Fruit fly (Drosophila melanogaster) whole organism, embryonic: ENCODE measurements around the gene CG14277.

Experiments used
- ATbp ChIP-seq: fragments of 200-800 bp; sonication (Bioruptor generic); optimal IDR thresholded peaks from 2 replicates; lab custom pipeline; 2017; ENCODE audit warnings: missing biosample characterization, mild to moderate bottlenecking, missing genetic modification characterization, missing genetic modification reagents
- Atf3 ChIP-seq: fragments of 200-800 bp; sonication (Bioruptor generic); optimal IDR thresholded peaks from 3 replicates; lab custom pipeline; 2016; ENCODE audit warnings: missing biosample characterization, missing genetic modification characterization
- Bgb ChIP-seq: fragments of 200-800 bp; sonication (Bioruptor generic); IDR thresholded peaks from 2 replicates; pipeline ENCODE4 v1.3.6; 2022; ENCODE audit warnings: missing biosample characterization, missing genetic modification characterization; ENCODE audit not compliant: partially characterized antibody
- CG11085 ChIP-seq: fragments of 200-800 bp; sonication (Bioruptor generic); IDR thresholded peaks from 2 replicates; pipeline ENCODE4 v1.3.6; 2022; ENCODE audit warnings: missing biosample characterization, missing genetic modification characterization
- CG13894 ChIP-seq: fragments of 200-800 bp; sonication (Bioruptor generic); optimal IDR thresholded peaks from 3 replicates; lab custom pipeline; 2018; ENCODE audit warnings: missing biosample characterization, mild to moderate bottlenecking, missing genetic modification characterization, moderate library complexity
- CG15269 ChIP-seq: fragments of 200-800 bp; sonication (Bioruptor generic); optimal IDR thresholded peaks from 2 replicates; lab custom pipeline; 2018; ENCODE audit warnings: missing biosample characterization, mild to moderate bottlenecking, missing genetic modification characterization, moderate library complexity
- CG1792 ChIP-seq: fragments of 200-800 bp; sonication (Bioruptor generic); optimal IDR thresholded peaks from 2 replicates; lab custom pipeline; 2016; ENCODE audit warnings: missing biosample characterization, missing genetic modification characterization
- CG1832 ChIP-seq: fragments of 200-800 bp; sonication (Bioruptor generic); optimal IDR thresholded peaks from 2 replicates; lab custom pipeline; 2017; ENCODE audit warnings: missing biosample characterization, mild to moderate bottlenecking, missing genetic modification characterization, inconsistent platforms
- CG31365 ChIP-seq: fragments of 200-800 bp; sonication (Bioruptor generic); optimal IDR thresholded peaks from 2 replicates; lab custom pipeline; 2018; ENCODE audit warnings: missing biosample characterization, mild to moderate bottlenecking, missing genetic modification characterization
- CG6765 ChIP-seq: fragments of 200-800 bp; sonication (Bioruptor generic); optimal IDR thresholded peaks from 3 replicates; lab custom pipeline; 2017; ENCODE audit warnings: missing biosample characterization, mild to moderate bottlenecking, missing genetic modification characterization
- CG8359 ChIP-seq: fragments of 200-800 bp; sonication (Bioruptor generic); optimal IDR thresholded peaks from 2 replicates; lab custom pipeline; 2017; ENCODE audit warnings: missing biosample characterization, mild to moderate bottlenecking, missing genetic modification characterization, borderline replicate concordance
- CTCF ChIP-seq: fragments of 200-800 bp; sonication (Bioruptor generic); optimal IDR thresholded peaks from 2 replicates; lab custom pipeline; 2017; ENCODE audit warnings: missing biosample characterization, mild to moderate bottlenecking, missing genetic modification characterization, moderate library complexity
- CkIIα-i1 ChIP-seq: fragments of 200-800 bp; sonication (Bioruptor generic); IDR thresholded peaks from 2 replicates; pipeline ENCODE4 v1.3.6; 2022; ENCODE audit warnings: missing biosample characterization, missing genetic modification characterization
- D ChIP-seq, 2 experiments: fragments of 200-800 bp in 1 of 2; fragments of >200 bp in 1 of 2; sonication (Bioruptor generic) in 1 of 2; optimal IDR thresholded peaks; 2 replicates in 1 of 2; 3 replicates in 1 of 2; lab custom pipeline; 2017; ENCODE audit warnings: mild to moderate bottlenecking in 1 of 2, missing biosample characterization in 1 of 2, missing genetic modification characterization in 1 of 2, missing genetic modification reagents in 1 of 2
- Dbx ChIP-seq: fragments of 200-800 bp; sonication (Bioruptor generic); IDR thresholded peaks from 3 replicates; pipeline ENCODE4 v1.3.6; 2022; ENCODE audit warnings: missing biosample characterization, missing genetic modification characterization
- Dip2 ChIP-seq: fragments of 200-800 bp; sonication (Bioruptor generic); IDR thresholded peaks from 2 replicates; pipeline ENCODE4 v1.3.6; 2022; ENCODE audit warnings: missing biosample characterization, missing genetic modification characterization
- Lhr ChIP-seq: fragments of 200-800 bp; sonication (Bioruptor generic); optimal IDR thresholded peaks from 3 replicates; lab custom pipeline; 2017; ENCODE audit warnings: mild to moderate bottlenecking, missing biosample characterization, missing genetic modification reagents, missing genetic modification characterization
- Meics ChIP-seq: fragments of 200-800 bp; sonication (Bioruptor generic); optimal IDR thresholded peaks from 2 replicates; lab custom pipeline; 2017; ENCODE audit warnings: missing biosample characterization, mild to moderate bottlenecking, missing genetic modification characterization
- Mrtf ChIP-seq: fragments of 200-800 bp; sonication (Bioruptor generic); IDR thresholded peaks from 3 replicates; pipeline ENCODE4 v1.3.6; 2022; ENCODE audit warnings: missing biosample characterization, missing genetic modification characterization
- NC2β ChIP-seq: fragments of 200-800 bp; sonication (Bioruptor generic); optimal IDR thresholded peaks from 2 replicates; lab custom pipeline; 2016; ENCODE audit warnings: missing biosample characterization, missing genetic modification characterization
- Nf-YA ChIP-seq: fragments of 200-800 bp; sonication (Bioruptor generic); IDR thresholded peaks from 2 replicates; pipeline ENCODE4 v1.3.6; 2022; ENCODE audit warnings: missing biosample characterization, missing genetic modification characterization
- NfI ChIP-seq: fragments of 200-800 bp; sonication (Bioruptor generic); optimal IDR thresholded peaks from 3 replicates; lab custom pipeline; 2018; ENCODE audit warnings: missing biosample characterization, mild to moderate bottlenecking, missing genetic modification characterization, moderate library complexity
- Pdp1 ChIP-seq, 2 experiments: fragments of 200-800 bp; sonication (Bioruptor generic); optimal IDR thresholded peaks; 3 replicates each; lab custom pipeline; 2016; ENCODE audit warnings: missing biosample characterization in 2 of 2, missing genetic modification characterization in 2 of 2, mild to moderate bottlenecking in 1 of 2, moderate library complexity in 1 of 2
- Scr ChIP-seq: fragments of 200-800 bp; sonication (Bioruptor generic); IDR thresholded peaks from 2 replicates; pipeline ENCODE4 v1.3.6; 2022; ENCODE audit warnings: missing biosample characterization, missing genetic modification characterization; ENCODE audit not compliant: partially characterized antibody
- Spps ChIP-seq: fragments of 200-800 bp; sonication (Bioruptor generic); optimal IDR thresholded peaks from 2 replicates; lab custom pipeline; 2018; ENCODE audit warnings: missing biosample characterization, mild to moderate bottlenecking, missing genetic modification characterization
- Xrp1 ChIP-seq: fragments of 200-800 bp; sonication (Bioruptor generic); IDR thresholded peaks from 2 replicates; pipeline ENCODE4 v1.3.6; 2022; ENCODE audit warnings: missing biosample characterization, missing genetic modification characterization
- bcd ChIP-seq: fragments of 200-800 bp; sonication (Bioruptor generic); optimal IDR thresholded peaks from 2 replicates; lab custom pipeline; 2017; ENCODE audit warnings: missing biosample characterization, mild to moderate bottlenecking, missing genetic modification characterization
- br ChIP-seq: fragments of >200 bp; optimal IDR thresholded peaks from 2 replicates; lab custom pipeline; 2017
- cad ChIP-seq: fragments of >200 bp; optimal IDR thresholded peaks from 2 replicates; lab custom pipeline; 2017; ENCODE audit warnings: missing biosample characterization, missing genetic modification characterization
- corto ChIP-seq: fragments of 200-800 bp; sonication (Bioruptor generic); optimal IDR thresholded peaks from 2 replicates; lab custom pipeline; 2016; ENCODE audit warnings: missing biosample characterization, mild to moderate bottlenecking, missing genetic modification characterization, moderate library complexity
- dati ChIP-seq: fragments of 200-800 bp; sonication (Bioruptor generic); IDR thresholded peaks from 2 replicates; pipeline ENCODE4 v1.3.6; 2022; ENCODE audit warnings: missing biosample characterization, missing genetic modification characterization
- disco-r ChIP-seq: fragments of 200-800 bp; sonication (Bioruptor generic); optimal IDR thresholded peaks from 2 replicates; lab custom pipeline; 2016; ENCODE audit warnings: missing biosample characterization, missing genetic modification characterization
- lola ChIP-seq, 3 experiments: fragments of >200 bp in 2 of 3; fragments of 200-800 bp in 1 of 3; sonication (Bioruptor generic) in 1 of 3; optimal IDR thresholded peaks; 2 replicates each; lab custom pipeline; 2017 to 2019; ENCODE audit warnings: missing biosample characterization in 3 of 3, missing genetic modification characterization in 3 of 3, mild to moderate bottlenecking in 1 of 3, moderate library complexity in 1 of 3
- nau ChIP-seq: fragments of 200-800 bp; sonication (Bioruptor generic); optimal IDR thresholded peaks from 3 replicates; lab custom pipeline; 2017; ENCODE audit warnings: missing biosample characterization, mild to moderate bottlenecking, missing genetic modification characterization, missing genetic modification reagents
- nmo ChIP-seq: fragments of 200-800 bp; sonication (Bioruptor generic); optimal IDR thresholded peaks from 2 replicates; lab custom pipeline; 2018; ENCODE audit warnings: missing biosample characterization, mild to moderate bottlenecking, missing genetic modification characterization, moderate library complexity
- otp ChIP-seq: fragments of 200-800 bp; sonication (Bioruptor generic); IDR thresholded peaks from 3 replicates; pipeline ENCODE4, ENCODE4 v1.3.6; 2022; ENCODE audit warnings: missing biosample characterization, missing genetic modification characterization
- peb ChIP-seq: fragments of 200-800 bp; sonication (Bioruptor generic); IDR thresholded peaks from 2 replicates; pipeline ENCODE4 v1.3.6; 2022; ENCODE audit warnings: missing biosample characterization, missing genetic modification characterization
- prd ChIP-seq, 3 experiments: fragments of >200 bp in 2 of 3; fragments of 200-800 bp in 1 of 3; sonication (Bioruptor generic) in 1 of 3; optimal IDR thresholded peaks in 2 of 3; IDR thresholded peaks in 1 of 3; 2 replicates in 2 of 3; 3 replicates in 1 of 3; pipeline versions ENCODE4 v1.3.6 to Lab custom; 2017 to 2022; ENCODE audit warnings: missing biosample characterization in 1 of 3, missing genetic modification characterization in 1 of 3
- psq ChIP-seq: fragments of 200-800 bp; sonication (Bioruptor generic); optimal IDR thresholded peaks from 2 replicates; lab custom pipeline; 2017; ENCODE audit warnings: missing biosample characterization, missing genetic modification characterization
- pum ChIP-seq: fragments of 200-800 bp; sonication (Bioruptor generic); optimal IDR thresholded peaks from 2 replicates; lab custom pipeline; 2016; ENCODE audit warnings: missing biosample characterization, missing genetic modification characterization
- row ChIP-seq: fragments of 200-800 bp; sonication (Bioruptor generic); IDR thresholded peaks from 3 replicates; pipeline ENCODE4 v1.3.6; 2022; ENCODE audit warnings: missing biosample characterization, missing genetic modification characterization
- sc ChIP-seq, 3 experiments: fragments of >200 bp in 2 of 3; fragments of 200-800 bp in 1 of 3; sonication (Bioruptor generic) in 1 of 3; optimal IDR thresholded peaks; 2 replicates in 2 of 3; 3 replicates in 1 of 3; lab custom pipeline; 2017; ENCODE audit warnings: mild to moderate bottlenecking in 1 of 3, missing biosample characterization in 1 of 3, missing genetic modification characterization in 1 of 3, missing genetic modification reagents in 1 of 3
- stwl ChIP-seq: fragments of 200-800 bp; sonication (Bioruptor generic); optimal IDR thresholded peaks from 3 replicates; lab custom pipeline; 2018; ENCODE audit warnings: missing biosample characterization, mild to moderate bottlenecking, missing genetic modification characterization, moderate library complexity
- unc-4 ChIP-seq: fragments of 200-800 bp; sonication (Bioruptor generic); IDR thresholded peaks from 2 replicates; pipeline ENCODE4 v1.3.6; 2022; ENCODE audit warnings: missing biosample characterization, missing genetic modification characterization; ENCODE audit not compliant: partially characterized antibody
- zen ChIP-seq: fragments of 200-800 bp; sonication (Bioruptor generic); optimal IDR thresholded peaks from 3 replicates; lab custom pipeline; 2018; ENCODE audit warnings: missing biosample characterization, mild to moderate bottlenecking, missing genetic modification characterization, moderate library complexity
- zfh2 ChIP-seq: fragments of 200-800 bp; sonication (Bioruptor generic); optimal IDR thresholded peaks from 2 replicates; lab custom pipeline; 2016; ENCODE audit warnings: missing biosample characterization, missing genetic modification characterization

The CG14277 gene

dm6 chr2L:8290653-8291233 is 48.5 kb downstream of the CG14277 start (continued):
- no peak for TF ChIP-seq dati (GFP tag; lab: Robert Waterston, UW)
- TF ChIP-seq disco-r, result no peak
- TF ChIP-seq otp (GFP tag; lab: Robert Waterston, UW), result no peak
- no peak for TF ChIP-seq Lhr (GFP tag; lab: Kevin White, UChicago)
- TF ChIP-seq NfI (GFP tag; lab: Kevin White, UChicago), result no peak
- TF ChIP-seq bcd (GFP tag; lab: Kevin White, UChicago), result no peak
- no peak for TF ChIP-seq sc (optimal IDR thresholded peaks at IDR 0.05; lab: Kevin White, UChicago)
- no peak for TF ChIP-seq sc (GFP tag; optimal IDR thresholded peaks at IDR 0.05; lab: Kevin White, UChicago)
- TF ChIP-seq prd (optimal IDR thresholded peaks at IDR 0.05; lab: Kevin White, UChicago), result no peak
- TF ChIP-seq prd (GFP tag; IDR thresholded peaks at IDR 0.05; lab: Robert Waterston, UW), result peak; percentile 41; the same call in 1 of the 3 replicates
- TF ChIP-seq corto (GFP tag; lab: Kevin White, UChicago), result peak; percentile 68
- peak; percentile 15 for TF ChIP-seq nmo (GFP tag; lab: Kevin White, UChicago)
- no peak for TF ChIP-seq CTCF (GFP tag; lab: Kevin White, UChicago)
- peak; percentile 35; the same call in 1 of the 2 replicates for TF ChIP-seq Xrp1
- peak; percentile 21 for TF ChIP-seq ATbp (GFP tag; lab: Kevin White, UChicago)
- peak; percentile 49 for TF ChIP-seq row
- no peak for TF ChIP-seq NC2β (GFP tag; lab: Kevin White, UChicago)
- no peak for TF ChIP-seq Meics (GFP tag; lab: Kevin White, UChicago)
- no peak for TF ChIP-seq unc-4 (GFP tag; lab: Robert Waterston, UW)
- no peak for TF ChIP-seq br (lab: Kevin White, UChicago)
- no peak for TF ChIP-seq Atf3 (GFP tag; lab: Kevin White, UChicago)
- TF ChIP-seq Pdp1 (GFP tag; optimal IDR thresholded peaks at IDR 0.05; lab: Kevin White, UChicago), result peak in 1 of 2 experiments; percentile 23
- TF ChIP-seq CG31365, result no peak
- no peak for TF ChIP-seq zen (tag; lab: Kevin White, UChicago)

- peak; percentile 82 for TF ChIP-seq CG8359 (GFP tag; lab: Kevin White, UChicago)
- no peak for TF ChIP-seq CG1832 (GFP tag; lab: Kevin White, UChicago)
- peak; percentile 38 for TF ChIP-seq stwl
- TF ChIP-seq pum, result peak; percentile 92
- peak; percentile 92 for TF ChIP-seq zfh2 (GFP tag; lab: Kevin White, UChicago)
- TF ChIP-seq CG6765 (GFP tag; lab: Kevin White, UChicago), result peak; percentile 91
- TF ChIP-seq CG1792 (GFP tag; lab: Kevin White, UChicago), result peak; percentile 80
- TF ChIP-seq CG11085 (GFP tag; lab: Robert Waterston, UW), result peak; percentile 95
- TF ChIP-seq Dbx (GFP tag; lab: Robert Waterston, UW), result peak; percentile 96
- peak; percentile 69 for TF ChIP-seq psq (GFP tag; lab: Kevin White, UChicago)
- no peak for TF ChIP-seq Bgb
- peak; percentile 97 for TF ChIP-seq CG15269
- peak; percentile 95 for TF ChIP-seq nau
- peak; percentile 98 for TF ChIP-seq row
- TF ChIP-seq cad (GFP tag; lab: Kevin White, UChicago), result no peak
- no peak for TF ChIP-seq D (optimal IDR thresholded peaks at IDR 0.05; lab: Kevin White, UChicago)
- TF ChIP-seq D (GFP tag; optimal IDR thresholded peaks at IDR 0.05; lab: Kevin White, UChicago), result peak; percentile 95
- TF ChIP-seq CkIIα-i1, result peak; percentile 84
- TF ChIP-seq Dip2 (GFP tag; lab: Robert Waterston, UW), result peak; percentile 17; the same call in 1 of the 2 replicates
- TF ChIP-seq sc (optimal IDR thresholded peaks at IDR 0.05; lab: Kevin White, UChicago), result no peak
- peak; percentile 84 for TF ChIP-seq sc (GFP tag; optimal IDR thresholded peaks at IDR 0.05; lab: Kevin White, UChicago)
- no peak for TF ChIP-seq Scr (GFP tag; lab: Robert Waterston, UW)
- TF ChIP-seq Mrtf (GFP tag; lab: Robert Waterston, UW), result peak; percentile 97
- TF ChIP-seq lola (GFP tag; optimal IDR thresholded peaks at IDR 0.05; lab: Kevin White, UChicago), result peak in 1 of 3 experiments; percentile 92
- peak; percentile 93 for TF ChIP-seq peb (GFP tag; lab: Robert Waterston, UW)
- TF ChIP-seq Spps (tag; lab: Kevin White, UChicago), result peak; percentile 94
- TF ChIP-seq CG13894 (tag; lab: Kevin White, UChicago), result peak; percentile 94
- TF ChIP-seq Nf-YA (GFP tag; lab: Robert Waterston, UW), result peak; percentile 95
Observed at dm6 chr2L:8292159-8292887, 50.0 kb downstream of the CG14277 start.
